Worm (Caenorhabditis elegans) whole organism, L1 larva: ENCODE results near the gene twk-3.

Experiments used
- C04F5.9 ChIP-seq: sonication (generic microtip); optimal IDR thresholded peaks from 2 replicates; lab custom pipeline; 2016; ENCODE audit warnings: missing genetic modification characterization, missing compliant biosample characterization
- C16A3.4 ChIP-seq: fragments of 150-350 bp; optimal IDR thresholded peaks from 2 replicates; lab custom pipeline; 2014; ENCODE audit warnings: missing biosample characterization, missing genetic modification characterization
- F16B12.6 ChIP-seq: fragments of 150-350 bp; optimal IDR thresholded peaks from 2 replicates; lab custom pipeline; 2014; ENCODE audit warnings: missing biosample characterization, missing genetic modification characterization
- Y116A8C.19 ChIP-seq: sonication (generic microtip); optimal IDR thresholded peaks from 2 replicates; lab custom pipeline; 2016; ENCODE audit warnings: missing compliant biosample characterization, missing genetic modification characterization, borderline replicate concordance
- ama-1 ChIP-seq: fragments of 150-350 bp; optimal IDR thresholded peaks from 2 replicates; lab custom pipeline; 2014
- blmp-1 ChIP-seq: fragments of 150-350 bp; optimal IDR thresholded peaks from 2 replicates; lab custom pipeline; 2014; ENCODE audit warnings: missing biosample characterization, missing genetic modification characterization
- ceh-63 ChIP-seq: fragments of 200-800 bp; sonication (Bioruptor generic); optimal IDR thresholded peaks from 2 replicates; lab custom pipeline; 2018; ENCODE audit warnings: mild to moderate bottlenecking, missing genetic modification characterization, missing compliant biosample characterization
- ceh-8 ChIP-seq: fragments of 200-800 bp; sonication (Bioruptor generic); optimal IDR thresholded peaks from 2 replicates; lab custom pipeline; 2018; ENCODE audit warnings: mild to moderate bottlenecking, missing genetic modification characterization, moderate library complexity, missing compliant biosample characterization
- ceh-90 ChIP-seq: sonication (generic microtip); optimal IDR thresholded peaks from 2 replicates; lab custom pipeline; 2016; ENCODE audit warnings: missing genetic modification characterization, missing compliant biosample characterization
- dsc-1 ChIP-seq: sonication (generic microtip); optimal IDR thresholded peaks from 2 replicates; lab custom pipeline; 2016; ENCODE audit warnings: mild to moderate bottlenecking, missing genetic modification characterization, missing compliant biosample characterization
- efl-1 ChIP-seq, 4 experiments: fragments of 150-350 bp; optimal IDR thresholded peaks in 3 of 4; peaks in 1 of 4; 1 replicate in 1 of 4; 2 replicates in 3 of 4; lab custom pipeline; 2014; ENCODE audit warnings: missing biosample characterization in 2 of 4, missing genetic modification characterization in 2 of 4, missing genetic modification reagents in 2 of 4
- efl-3 ChIP-seq: fragments of 200-800 bp; sonication (Bioruptor generic); optimal IDR thresholded peaks from 2 replicates; lab custom pipeline; 2018; ENCODE audit warnings: mild to moderate bottlenecking, missing genetic modification characterization, missing compliant biosample characterization
- egl-13 ChIP-seq: sonication (generic microtip); optimal IDR thresholded peaks from 2 replicates; lab custom pipeline; 2016; ENCODE audit warnings: missing genotype, missing genetic modification reagents, missing genetic modification characterization, missing compliant biosample characterization
- elt-2 ChIP-seq: sonication (generic microtip); optimal IDR thresholded peaks from 2 replicates; lab custom pipeline; 2016; ENCODE audit warnings: missing genetic modification characterization, mild to moderate bottlenecking, inconsistent platforms, missing compliant biosample characterization, missing genetic modification reagents
- ets-5 ChIP-seq: fragments of 200-800 bp; sonication (Bioruptor generic); IDR thresholded peaks from 2 replicates; pipeline ENCODE4 v1.3.6; 2022; ENCODE audit warnings: missing genetic modification characterization, missing compliant biosample characterization
- grh-1 ChIP-seq: fragments of 200-800 bp; sonication (Bioruptor generic); IDR thresholded peaks from 2 replicates; pipeline ENCODE4 v1.3.6; 2022; ENCODE audit warnings: missing genetic modification reagents, missing genetic modification characterization, missing compliant biosample characterization
- hpl-2 ChIP-seq: fragments of 150-350 bp; optimal IDR thresholded peaks from 2 replicates; lab custom pipeline; 2014; ENCODE audit warnings: missing biosample characterization, missing genetic modification reagents, missing genetic modification characterization
- irx-1 ChIP-seq: sonication (generic microtip); optimal IDR thresholded peaks from 2 replicates; lab custom pipeline; 2016; ENCODE audit warnings: missing genetic modification characterization, missing compliant biosample characterization
- isw-1 ChIP-seq: fragments of 200-800 bp; sonication (Bioruptor generic); IDR thresholded peaks from 2 replicates; pipeline ENCODE4 v1.3.6; 2022; ENCODE audit warnings: missing genetic modification characterization, missing compliant biosample characterization
- lin-14 ChIP-seq: fragments of 200-800 bp; sonication (Bioruptor generic); optimal IDR thresholded peaks from 2 replicates; lab custom pipeline; 2018; ENCODE audit warnings: mild to moderate bottlenecking, missing genetic modification characterization, moderate library complexity, missing compliant biosample characterization
- lin-15B ChIP-seq: fragments of 150-350 bp; sonication (generic microtip); optimal IDR thresholded peaks from 3 replicates; lab custom pipeline; 2014; ENCODE audit warnings: missing biosample characterization, missing genetic modification characterization
- lin-35 ChIP-seq, 2 experiments: fragments of 150-350 bp; optimal IDR thresholded peaks; 2 replicates each; lab custom pipeline; 2014; ENCODE audit warnings: missing biosample characterization in 2 of 2, missing genetic modification characterization in 2 of 2, missing genetic modification reagents in 2 of 2
- lir-3 ChIP-seq: sonication (generic microtip); optimal IDR thresholded peaks from 2 replicates; lab custom pipeline; 2016; ENCODE audit warnings: mild to moderate bottlenecking, missing genetic modification characterization, moderate library complexity, missing compliant biosample characterization; ENCODE audit not compliant: poor library complexity
- lsy-2 ChIP-seq, 2 experiments: fragments of 150-350 bp; optimal IDR thresholded peaks; 2 replicates each; lab custom pipeline; 2014; ENCODE audit warnings: missing biosample characterization in 2 of 2, missing genetic modification characterization in 2 of 2
- mab-9 ChIP-seq: fragments of 200-800 bp; sonication (Bioruptor generic); IDR thresholded peaks from 2 replicates; pipeline ENCODE4 v1.3.6; 2022; ENCODE audit warnings: missing genetic modification reagents, missing genetic modification characterization, missing compliant biosample characterization
- mdl-1 ChIP-seq, 2 experiments: fragments of 150-350 bp; optimal IDR thresholded peaks; 2 replicates each; lab custom pipeline; 2014 to 2017; ENCODE audit warnings: missing biosample characterization in 2 of 2, missing genetic modification characterization in 2 of 2, inconsistent platforms in 1 of 2
- mef-2 ChIP-seq: fragments of 150-350 bp; optimal IDR thresholded peaks from 2 replicates; lab custom pipeline; 2014; ENCODE audit warnings: missing biosample characterization, missing genetic modification characterization
- mep-1 ChIP-seq: fragments of 150-350 bp; optimal IDR thresholded peaks from 2 replicates; lab custom pipeline; 2014; ENCODE audit warnings: missing biosample characterization, missing genetic modification characterization
- nhr-12 ChIP-seq: sonication (generic microtip); optimal IDR thresholded peaks from 2 replicates; lab custom pipeline; 2017; ENCODE audit warnings: missing biosample characterization, missing genetic modification characterization
- nhr-19 ChIP-seq: fragments of 200-800 bp; sonication (Bioruptor generic); conservative IDR thresholded peaks from 2 replicates; pipeline ENCODE4 v1.3.6; 2022; ENCODE audit warnings: missing genetic modification characterization, missing compliant biosample characterization
- nhr-20 ChIP-seq: sonication (generic microtip); optimal IDR thresholded peaks from 2 replicates; lab custom pipeline; 2016; ENCODE audit warnings: mild to moderate bottlenecking, missing genetic modification characterization, missing compliant biosample characterization
- nhr-71 ChIP-seq: sonication (generic microtip); optimal IDR thresholded peaks from 2 replicates; lab custom pipeline; 2016; ENCODE audit warnings: mild to moderate bottlenecking, missing genetic modification characterization, moderate library complexity, missing compliant biosample characterization
- nhr-76 ChIP-seq: sonication (generic microtip); optimal IDR thresholded peaks from 2 replicates; lab custom pipeline; 2017; ENCODE audit warnings: missing biosample characterization, missing genetic modification characterization
- nhr-77 ChIP-seq: fragments of 150-350 bp; optimal IDR thresholded peaks from 2 replicates; lab custom pipeline; 2014; ENCODE audit warnings: missing biosample characterization, missing genetic modification characterization
- nhr-84 ChIP-seq: sonication (generic microtip); optimal IDR thresholded peaks from 2 replicates; lab custom pipeline; 2017; ENCODE audit warnings: missing biosample characterization, missing genetic modification characterization
- nhr-85 ChIP-seq: sonication (generic microtip); peaks from one replicate; lab custom pipeline; 2016; ENCODE audit warnings: missing genetic modification characterization, inconsistent platforms, missing compliant biosample characterization
- nhr-90 ChIP-seq: sonication (generic microtip); optimal IDR thresholded peaks from 2 replicates; lab custom pipeline; 2016; ENCODE audit warnings: mild to moderate bottlenecking, missing genetic modification characterization, missing compliant biosample characterization; ENCODE audit not compliant: poor library complexity
- pag-3 ChIP-seq: sonication (generic microtip); optimal IDR thresholded peaks from 2 replicates; lab custom pipeline; 2017; ENCODE audit warnings: missing genetic modification characterization, mild to moderate bottlenecking, missing compliant biosample characterization, antibody characterized with exemption, borderline replicate concordance; ENCODE audit not compliant: insufficient read depth
- pax-3 ChIP-seq: fragments of 200-800 bp; sonication (Bioruptor generic); optimal IDR thresholded peaks from 2 replicates; lab custom pipeline; 2018; ENCODE audit warnings: mild to moderate bottlenecking, missing genetic modification characterization, moderate library complexity, missing compliant biosample characterization
- pqm-1 ChIP-seq: sonication (generic microtip); optimal IDR thresholded peaks from 3 replicates; lab custom pipeline; 2017; ENCODE audit warnings: missing biosample characterization, missing genetic modification characterization
- rnt-1 ChIP-seq: sonication (generic microtip); optimal IDR thresholded peaks from 2 replicates; lab custom pipeline; 2016; ENCODE audit warnings: mild to moderate bottlenecking, missing genetic modification characterization, moderate library complexity, missing compliant biosample characterization
- snpc-4 ChIP-seq: fragments of 150-350 bp; optimal IDR thresholded peaks from 2 replicates; lab custom pipeline; 2014; ENCODE audit warnings: missing biosample characterization, missing genetic modification characterization
- snu-23 ChIP-seq: sonication (generic microtip); optimal IDR thresholded peaks from 2 replicates; lab custom pipeline; 2016; ENCODE audit warnings: missing genetic modification characterization, missing compliant biosample characterization
- sptf-1 ChIP-seq: fragments of 150-350 bp; optimal IDR thresholded peaks from 2 replicates; lab custom pipeline; 2014; ENCODE audit warnings: missing biosample characterization, missing genetic modification characterization
- sup-37 ChIP-seq: fragments of 200-800 bp; sonication (Bioruptor generic); optimal IDR thresholded peaks from 2 replicates; lab custom pipeline; 2018; ENCODE audit warnings: mild to moderate bottlenecking, missing genetic modification characterization, missing compliant biosample characterization
- swsn-7 ChIP-seq: sonication (generic microtip); optimal IDR thresholded peaks from 2 replicates; lab custom pipeline; 2016; ENCODE audit warnings: missing genetic modification characterization, missing compliant biosample characterization
- tlp-1 ChIP-seq: fragments of 150-350 bp; optimal IDR thresholded peaks from 2 replicates; lab custom pipeline; 2014; ENCODE audit warnings: missing biosample characterization, missing genetic modification characterization
- unc-30 ChIP-seq: sonication (generic microtip); optimal IDR thresholded peaks from 2 replicates; lab custom pipeline; 2017; ENCODE audit warnings: missing biosample characterization, missing genetic modification characterization
- unc-98 ChIP-seq: fragments of 200-800 bp; sonication (Bioruptor generic); IDR thresholded peaks from 2 replicates; pipeline ENCODE4 v1.3.6; 2022; ENCODE audit warnings: missing genetic modification characterization, missing compliant biosample characterization
- vab-15 ChIP-seq: sonication (generic microtip); optimal IDR thresholded peaks from 2 replicates; lab custom pipeline; 2017; ENCODE audit warnings: missing genotype, mild to moderate bottlenecking, missing genetic modification characterization, missing compliant biosample characterization
- zag-1 ChIP-seq: fragments of 150-350 bp; optimal IDR thresholded peaks from 2 replicates; lab custom pipeline; 2014; ENCODE audit warnings: missing biosample characterization, missing genetic modification characterization
- ztf-4 ChIP-seq: fragments of 150-350 bp; optimal IDR thresholded peaks from 2 replicates; lab custom pipeline; 2014; ENCODE audit warnings: missing biosample characterization, missing genetic modification characterization

The twk-3 gene

DNA sequence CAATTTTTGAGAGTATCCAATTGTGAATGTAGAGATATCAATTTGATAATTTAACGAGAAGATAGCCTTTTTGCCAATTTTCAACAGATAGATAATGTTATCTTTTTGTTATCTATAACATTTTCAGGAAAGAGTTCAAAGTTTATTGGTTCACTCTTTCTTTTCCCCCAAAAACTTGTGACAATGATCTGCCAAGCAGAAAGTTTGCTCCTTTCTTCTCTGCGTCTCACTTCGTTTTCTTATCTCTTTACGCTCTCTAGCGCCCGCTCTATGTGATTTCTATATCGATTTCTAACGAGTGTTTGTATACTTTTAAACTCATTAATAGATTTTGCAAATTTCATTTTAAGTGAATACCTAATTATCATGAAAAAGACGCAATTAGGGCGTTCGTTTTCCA, 13.9 kb upstream of the twk-3 start:
- TF ChIP-seq mdl-1 (tag; optimal IDR thresholded peaks at IDR 0.05; lab: Kevin White, UChicago) (peak in 1 of 2 experiments; percentile 29), nhr-71 (tag; lab: Kevin White, UChicago) (peak; percentile 42), sup-37 (no peak), snpc-4 (no peak), vab-15 (tag; lab: Kevin White, UChicago) (no peak), elt-2 (peak; percentile 93), nhr-90 (tag; lab: Kevin White, UChicago) (peak; percentile 23), rnt-1 (no peak), zag-1 (no peak), blmp-1 (tag; lab: Kevin White, UChicago) (peak; percentile 23), efl-1 (optimal IDR thresholded peaks at IDR 0.05; lab: Kevin White, UChicago) (peak in 1 of 2 experiments; percentile 1), efl-1 (GFP tag; optimal IDR thresholded peaks at IDR 0.05 in 1 of 2; lab: Kevin White, UChicago) (no peak), sptf-1 (tag; lab: Kevin White, UChicago) (no peak), ceh-63 (GFP tag; lab: Kevin White, UChicago) (no peak), lin-35 (GFP tag; optimal IDR thresholded peaks at IDR 0.05; lab: Kevin White, UChicago) (peak in 1 of 2 experiments; percentile 16), pqm-1 (peak; percentile 10), mef-2 (tag; lab: Kevin White, UChicago) (no peak), snu-23 (GFP tag; lab: Kevin White, UChicago) (peak; percentile 9), egl-13 (no peak), nhr-20 (tag; lab: Kevin White, UChicago) (peak; percentile 47), lsy-2 (tag; optimal IDR thresholded peaks at IDR 0.05; lab: Kevin White, UChicago) (peak in 1 of 2 experiments; percentile 41), ztf-4 (tag; lab: Kevin White, UChicago) (no peak), hpl-2 (GFP tag; lab: Kevin White, UChicago) (no peak), nhr-77 (tag; lab: Kevin White, UChicago) (no peak), nhr-76 (tag; lab: Kevin White, UChicago) (no peak), mep-1 (tag; lab: Kevin White, UChicago) (peak; percentile 40)

DNA sequence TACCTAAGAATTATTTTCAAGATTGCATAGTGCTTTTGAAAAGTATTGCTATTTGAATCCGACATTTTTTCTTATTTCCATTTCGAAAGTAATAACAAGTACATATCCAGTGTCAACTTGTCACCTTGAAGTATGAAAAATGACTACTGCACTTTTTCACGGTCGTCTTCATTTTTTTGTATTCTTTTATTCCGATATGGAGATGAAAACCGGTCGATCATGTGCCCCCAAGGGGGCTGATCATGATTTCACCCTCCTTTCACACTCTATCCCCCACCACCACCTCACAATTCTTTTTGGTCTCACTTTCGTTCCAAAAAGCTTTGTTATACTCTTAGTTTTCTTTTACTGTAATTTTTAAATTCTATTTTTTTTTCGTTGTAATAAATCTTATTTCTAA, 13.3 kb upstream of the twk-3 start:
- TF ChIP-seq pag-3 (tag; lab: Kevin White, UChicago) = no peak
- TF ChIP-seq ceh-8 = no peak
- TF ChIP-seq lin-15B (tag; lab: Kevin White, UChicago) = no peak
- TF ChIP-seq lir-3 (tag; lab: Kevin White, UChicago) = no peak
- no peak for TF ChIP-seq vab-15 (tag; lab: Kevin White, UChicago)
- no peak for TF ChIP-seq mab-9
- TF ChIP-seq tlp-1 (tag; lab: Kevin White, UChicago) = no peak
- no peak for TF ChIP-seq nhr-19 (GFP tag; lab: Robert Waterston, UW)
- peak; percentile 89 for TF ChIP-seq blmp-1 (tag; lab: Kevin White, UChicago)
- TF ChIP-seq irx-1 (tag; lab: Kevin White, UChicago) = no peak
- TF ChIP-seq mep-1 (tag; lab: Kevin White, UChicago) = no peak
- no peak for TF ChIP-seq ceh-90
- no peak for TF ChIP-seq swsn-7 (tag; lab: Kevin White, UChicago)
- peak; percentile 16 for TF ChIP-seq nhr-20 (tag; lab: Kevin White, UChicago)
- no peak for TF ChIP-seq C16A3.4
- TF ChIP-seq ama-1 (lab: Kevin White, UChicago) = no peak
- no peak for TF ChIP-seq ets-5 (GFP tag; lab: Robert Waterston, UW)
- peak; percentile 76 for TF ChIP-seq nhr-85 (tag; lab: Kevin White, UChicago)
- no peak for TF ChIP-seq unc-98
- no peak for TF ChIP-seq Y116A8C.19 (tag; lab: Kevin White, UChicago)
- no peak for TF ChIP-seq nhr-12 (tag; lab: Kevin White, UChicago)
- no peak for TF ChIP-seq C04F5.9 (tag; lab: Kevin White, UChicago)
- TF ChIP-seq egl-13 = no peak
- no peak for TF ChIP-seq F16B12.6 (tag; lab: Kevin White, UChicago)
- no peak for TF ChIP-seq ceh-63 (GFP tag; lab: Kevin White, UChicago)
- 0 out of 2 replicates have a peak, but pooled peaks have one; percentile 16 for TF ChIP-seq grh-1 (GFP tag; lab: Robert Waterston, UW)
- TF ChIP-seq lin-14 (GFP tag; lab: Kevin White, UChicago) = peak; percentile 24
- TF ChIP-seq sptf-1 (tag; lab: Kevin White, UChicago) = no peak
- no peak for TF ChIP-seq sup-37
- no peak for TF ChIP-seq nhr-84
- TF ChIP-seq efl-3 (GFP tag; lab: Kevin White, UChicago) = no peak
- no peak for TF ChIP-seq unc-30 (tag; lab: Kevin White, UChicago)
- TF ChIP-seq dsc-1 = no peak
- TF ChIP-seq isw-1 (GFP tag; lab: Robert Waterston, UW) = no peak
- TF ChIP-seq pax-3 (tag; lab: Kevin White, UChicago) = no peak
